Worm (Caenorhabditis elegans) whole organism, L4 larva: Measurements from ENCODE around the gene K10B4.1.
A peak's percentile ranks its signal among the peaks of the same experiment; 100 is the strongest.

ENCODE experiments used
- F10B5.3 ChIP-seq: sonication (generic microtip); optimal IDR thresholded peaks from 2 replicates; lab custom pipeline; 2016; ENCODE audit warnings: mild to moderate bottlenecking, missing genetic modification characterization, missing compliant biosample characterization
- F37D6.2 ChIP-seq: sonication (generic microtip); optimal IDR thresholded peaks from 2 replicates; lab custom pipeline; 2016; ENCODE audit warnings: mild to moderate bottlenecking, missing genetic modification characterization, missing compliant biosample characterization
- F44E2.7 ChIP-seq: fragments of 200-800 bp; sonication (Bioruptor generic); IDR thresholded peaks from 2 replicates; pipeline ENCODE4 v2.1.2; 2022; ENCODE audit warnings: missing genetic modification characterization, missing compliant biosample characterization
- F49E8.2 ChIP-seq: sonication (generic microtip); optimal IDR thresholded peaks from 2 replicates; lab custom pipeline; 2016; ENCODE audit warnings: missing compliant biosample characterization, mild to moderate bottlenecking, missing genetic modification characterization, borderline replicate concordance
- T20F7.1 ChIP-seq: fragments of 200-800 bp; sonication (Bioruptor generic); optimal IDR thresholded peaks from 2 replicates; lab custom pipeline; 2018; ENCODE audit warnings: mild to moderate bottlenecking, missing genetic modification characterization, missing compliant biosample characterization
- T26A8.4 ChIP-seq: fragments of 200-800 bp; sonication (Bioruptor generic); IDR thresholded peaks from 2 replicates; pipeline ENCODE4 v1.3.6; 2022; ENCODE audit warnings: missing genetic modification characterization, missing compliant biosample characterization
- Y105C5A.15 ChIP-seq: fragments of 200-800 bp; sonication (Bioruptor generic); IDR thresholded peaks from 2 replicates; pipeline ENCODE4 v1.3.6; 2022; ENCODE audit warnings: missing genetic modification characterization, missing compliant biosample characterization
- ZK546.5 ChIP-seq, 2 experiments: sonication (generic microtip); optimal IDR thresholded peaks; 2 replicates each; lab custom pipeline; 2017; ENCODE audit warnings: missing biosample characterization in 2 of 2, missing genetic modification characterization in 2 of 2
- aly-2 ChIP-seq: sonication (generic microtip); optimal IDR thresholded peaks from 2 replicates; lab custom pipeline; 2018; ENCODE audit warnings: missing biosample characterization, missing genetic modification characterization
- ceh-20 ChIP-seq: fragments of 200-800 bp; sonication (Bioruptor generic); IDR thresholded peaks from 2 replicates; pipeline ENCODE4 v1.3.6; 2022; ENCODE audit warnings: missing genetic modification reagents, missing genetic modification characterization, missing compliant biosample characterization
- ceh-28 ChIP-seq: fragments of 150-350 bp; optimal IDR thresholded peaks from 2 replicates; lab custom pipeline; 2014; ENCODE audit warnings: missing biosample characterization, missing genetic modification reagents, missing genetic modification characterization
- ceh-44 ChIP-seq: fragments of 200-800 bp; sonication (Bioruptor generic); IDR thresholded peaks from 2 replicates; pipeline ENCODE4 v1.3.6; 2022; ENCODE audit warnings: missing genetic modification reagents, missing genetic modification characterization, missing compliant biosample characterization
- ceh-62 ChIP-seq: sonication (generic microtip); optimal IDR thresholded peaks from 2 replicates; lab custom pipeline; 2017; ENCODE audit warnings: missing biosample characterization, missing genetic modification characterization
- ceh-82 ChIP-seq: sonication (generic microtip); optimal IDR thresholded peaks from 2 replicates; lab custom pipeline; 2017; ENCODE audit warnings: missing biosample characterization, missing genetic modification characterization
- cey-2 ChIP-seq: sonication (generic microtip); optimal IDR thresholded peaks from 3 replicates; lab custom pipeline; 2017; ENCODE audit warnings: missing genetic modification characterization, mild to moderate bottlenecking, missing compliant biosample characterization, antibody characterized with exemption, borderline replicate concordance; ENCODE audit not compliant: insufficient read depth
- daf-19 ChIP-seq: fragments of 200-800 bp; sonication (Bioruptor generic); conservative IDR thresholded peaks from 2 replicates; pipeline ENCODE4 v1.3.6; 2022; ENCODE audit warnings: missing genetic modification characterization, missing compliant biosample characterization
- daf-8 ChIP-seq: fragments of 200-800 bp; sonication (Bioruptor generic); IDR thresholded peaks from 2 replicates; pipeline ENCODE4 v1.3.6; 2022; ENCODE audit warnings: missing genetic modification characterization, missing compliant biosample characterization
- dmd-6 ChIP-seq: fragments of 200-800 bp; sonication (Bioruptor generic); IDR thresholded peaks from 2 replicates; pipeline ENCODE4 v1.3.6; 2022; ENCODE audit warnings: missing genetic modification reagents, missing genetic modification characterization, missing compliant biosample characterization
- fos-1 ChIP-seq: fragments of 150-350 bp; optimal IDR thresholded peaks from 2 replicates; lab custom pipeline; 2014; ENCODE audit warnings: missing biosample characterization, missing genetic modification characterization
- gei-8 ChIP-seq: fragments of 200-800 bp; sonication (Bioruptor generic); optimal IDR thresholded peaks from 2 replicates; lab custom pipeline; 2018; ENCODE audit warnings: mild to moderate bottlenecking, missing genetic modification characterization, missing compliant biosample characterization
- hlh-11 ChIP-seq: fragments of 200-800 bp; sonication (Bioruptor generic); optimal IDR thresholded peaks from 2 replicates; lab custom pipeline; 2018; ENCODE audit warnings: mild to moderate bottlenecking, missing genetic modification characterization, missing compliant biosample characterization
- hlh-30 ChIP-seq: sonication (generic microtip); optimal IDR thresholded peaks from 2 replicates; lab custom pipeline; 2017; ENCODE audit warnings: antibody characterized with exemption, mild to moderate bottlenecking, missing genetic modification characterization, missing compliant biosample characterization; ENCODE audit not compliant: insufficient read depth
- lin-1 ChIP-seq: fragments of 200-800 bp; sonication (Bioruptor generic); IDR thresholded peaks from 2 replicates; pipeline ENCODE4 v1.3.6; 2022; ENCODE audit warnings: missing genetic modification reagents, missing genetic modification characterization, missing compliant biosample characterization
- lin-13 ChIP-seq: fragments of 150-350 bp; optimal IDR thresholded peaks from 2 replicates; lab custom pipeline; 2014; ENCODE audit warnings: missing biosample characterization, missing genetic modification reagents, missing genetic modification characterization
- lin-15B ChIP-seq: fragments of 150-350 bp; sonication (generic microtip); optimal IDR thresholded peaks from 3 replicates; lab custom pipeline; 2014; ENCODE audit warnings: missing biosample characterization, missing genetic modification characterization
- madf-9 ChIP-seq: fragments of 200-800 bp; sonication (Bioruptor generic); conservative IDR thresholded peaks from 2 replicates; pipeline ENCODE4 v1.3.6; 2022; ENCODE audit warnings: missing genetic modification reagents, missing genetic modification characterization, missing compliant biosample characterization
- mdl-1 ChIP-seq, 2 experiments: fragments of 150-350 bp in 1 of 2; sonication (generic microtip) in 1 of 2; optimal IDR thresholded peaks; 2 replicates each; lab custom pipeline; 2014 to 2017; ENCODE audit warnings: missing biosample characterization in 2 of 2, missing genetic modification characterization in 2 of 2
- mdt-29 ChIP-seq: fragments of 200-800 bp; sonication (Bioruptor generic); IDR thresholded peaks from 2 replicates; pipeline ENCODE4 v1.3.6; 2022; ENCODE audit warnings: missing genetic modification reagents, missing genetic modification characterization, missing compliant biosample characterization
- mep-1 ChIP-seq: fragments of 150-350 bp; sonication (generic microtip); optimal IDR thresholded peaks from 3 replicates; lab custom pipeline; 2014; ENCODE audit warnings: missing biosample characterization, missing genetic modification characterization
- mxl-2 ChIP-seq: fragments of 200-800 bp; sonication (Bioruptor generic); conservative IDR thresholded peaks from 2 replicates; pipeline ENCODE4 v1.3.6; 2022; ENCODE audit warnings: missing genetic modification reagents, missing genetic modification characterization, missing compliant biosample characterization
- nhr-10 ChIP-seq: fragments of 150-350 bp; optimal IDR thresholded peaks from 2 replicates; lab custom pipeline; 2014; ENCODE audit warnings: missing biosample characterization, missing genetic modification characterization
- nhr-102 ChIP-seq: sonication (generic microtip); optimal IDR thresholded peaks from 2 replicates; lab custom pipeline; 2016; ENCODE audit warnings: mild to moderate bottlenecking, missing genetic modification characterization, moderate library complexity, missing compliant biosample characterization
- nhr-11 ChIP-seq: fragments of 150-350 bp; optimal IDR thresholded peaks from 2 replicates; lab custom pipeline; 2014; ENCODE audit warnings: missing biosample characterization, missing genetic modification characterization
- nhr-111 ChIP-seq: fragments of 200-800 bp; sonication (Bioruptor generic); optimal IDR thresholded peaks from 2 replicates; lab custom pipeline; 2018; ENCODE audit warnings: mild to moderate bottlenecking, missing genetic modification characterization, missing compliant biosample characterization
- nhr-41 ChIP-seq: fragments of 200-800 bp; sonication (Bioruptor generic); IDR thresholded peaks from 2 replicates; pipeline ENCODE4 v1.3.6; 2022; ENCODE audit warnings: missing genetic modification reagents, missing genetic modification characterization, missing compliant biosample characterization
- nhr-48 ChIP-seq: sonication (generic microtip); optimal IDR thresholded peaks from 2 replicates; lab custom pipeline; 2016; ENCODE audit warnings: mild to moderate bottlenecking, missing genetic modification characterization, missing compliant biosample characterization
- nhr-76 ChIP-seq: fragments of 150-350 bp; optimal IDR thresholded peaks from 2 replicates; lab custom pipeline; 2014; ENCODE audit warnings: missing biosample characterization, missing genetic modification characterization
- php-3 ChIP-seq: fragments of 200-800 bp; sonication (Bioruptor generic); IDR thresholded peaks from 2 replicates; pipeline ENCODE4 v1.3.6; 2022; ENCODE audit warnings: missing genetic modification reagents, missing genetic modification characterization, missing compliant biosample characterization
- rbr-2 ChIP-seq: sonication (generic microtip); optimal IDR thresholded peaks from 2 replicates; lab custom pipeline; 2016; ENCODE audit warnings: missing genotype, missing genetic modification characterization, missing compliant biosample characterization
- set-16 ChIP-seq: fragments of 200-800 bp; sonication (Bioruptor generic); IDR thresholded peaks from 2 replicates; pipeline ENCODE4 v1.3.6; 2022; ENCODE audit warnings: missing genetic modification reagents, missing genetic modification characterization, missing compliant biosample characterization
- snpc-1.2 ChIP-seq: fragments of 200-800 bp; sonication (Bioruptor generic); IDR thresholded peaks from 2 replicates; pipeline ENCODE4 v1.3.6; 2022; ENCODE audit warnings: missing genetic modification reagents, missing genetic modification characterization, missing compliant biosample characterization
- spr-1 ChIP-seq: sonication (generic microtip); optimal IDR thresholded peaks from 2 replicates; lab custom pipeline; 2016; ENCODE audit warnings: mild to moderate bottlenecking, missing genetic modification characterization, missing compliant biosample characterization
- spr-3 ChIP-seq: fragments of 200-800 bp; sonication (Bioruptor generic); optimal IDR thresholded peaks from 2 replicates; lab custom pipeline; 2018; ENCODE audit warnings: mild to moderate bottlenecking, missing genetic modification characterization, missing compliant biosample characterization
- tag-97 ChIP-seq: fragments of 200-800 bp; sonication (Bioruptor generic); IDR thresholded peaks from 2 replicates; pipeline ENCODE4 v1.3.6; 2022; ENCODE audit warnings: missing genetic modification characterization, missing compliant biosample characterization
- unc-130 ChIP-seq: sonication (generic microtip); optimal IDR thresholded peaks from 2 replicates; lab custom pipeline; 2016; ENCODE audit warnings: missing genetic modification reagents, missing genetic modification characterization, missing compliant biosample characterization
- unc-39 ChIP-seq: sonication (generic microtip); optimal IDR thresholded peaks from 2 replicates; lab custom pipeline; 2017; ENCODE audit warnings: missing biosample characterization, missing genetic modification characterization
- unc-62 ChIP-seq, 3 experiments: fragments of 150-350 bp in 1 of 3; sonication (generic microtip); optimal IDR thresholded peaks in 2 of 3; peaks in 1 of 3; 1 replicate in 1 of 3; 2 replicates in 2 of 3; lab custom pipeline; 2014 to 2017; ENCODE audit warnings: missing biosample characterization in 3 of 3, missing genetic modification characterization in 3 of 3, missing genetic modification reagents in 3 of 3, missing genotype in 1 of 3
- zag-1 ChIP-seq: fragments of 150-350 bp; optimal IDR thresholded peaks from 2 replicates; lab custom pipeline; 2014; ENCODE audit warnings: missing biosample characterization, missing genetic modification characterization
- zfp-2 ChIP-seq: sonication (generic microtip); optimal IDR thresholded peaks from 2 replicates; lab custom pipeline; 2016; ENCODE audit warnings: mild to moderate bottlenecking, missing genetic modification characterization, missing compliant biosample characterization
- zip-11 ChIP-seq: fragments of 200-800 bp; sonication (Bioruptor generic); IDR thresholded peaks from 2 replicates; pipeline ENCODE4 v1.3.6; 2022; ENCODE audit warnings: missing genetic modification characterization, missing compliant biosample characterization
- zip-2 ChIP-seq: fragments of 150-350 bp; optimal IDR thresholded peaks from 2 replicates; lab custom pipeline; 2014; ENCODE audit warnings: missing biosample characterization, missing genetic modification characterization
- ztf-11 ChIP-seq: fragments of 150-350 bp; optimal IDR thresholded peaks from 2 replicates; lab custom pipeline; 2014; ENCODE audit warnings: missing biosample characterization, missing genetic modification characterization

The K10B4.1 gene

ce11 chrII:155904-156303 lies 20.6 kb downstream of the K10B4.1 start, which contains the start of gene mrpl-28 (continued):
- TF ChIP-seq nhr-11 (tag; lab: Kevin White, UChicago), result peak; percentile 86
- no peak; the same call in 1 of the 2 replicates for TF ChIP-seq lin-1
- TF ChIP-seq mdl-1 (tag; optimal IDR thresholded peaks at IDR 0.05; lab: Kevin White, UChicago), result peak in 1 of 2 experiments; percentile 21
- peak; percentile 55 for TF ChIP-seq spr-3 (GFP tag; lab: Kevin White, UChicago)
- no peak for TF ChIP-seq ceh-44 (GFP tag; lab: Robert Waterston, UW)
- TF ChIP-seq zag-1 (tag; lab: Kevin White, UChicago), result no peak
- TF ChIP-seq ceh-62, result no peak
- TF ChIP-seq nhr-10 (tag; lab: Kevin White, UChicago), result no peak
- TF ChIP-seq nhr-41 (GFP tag; lab: Robert Waterston, UW), result no peak
- no peak for TF ChIP-seq nhr-76 (tag; lab: Kevin White, UChicago)
- no peak for TF ChIP-seq zip-2
- no peak for TF ChIP-seq set-16 (GFP tag; lab: Robert Waterston, UW)
- peak in 1 of 2 experiments; percentile 93 for TF ChIP-seq unc-62 (GFP tag; optimal IDR thresholded peaks at IDR 0.05 in 1 of 2; lab: Kevin White, UChicago)
- no peak for TF ChIP-seq unc-62 (tag; optimal IDR thresholded peaks at IDR 0.05; lab: Kevin White, UChicago)
- TF ChIP-seq unc-39, result no peak
- TF ChIP-seq gei-8, result no peak
- no peak for TF ChIP-seq php-3 (GFP tag; lab: Robert Waterston, UW)
- peak; percentile 81 for TF ChIP-seq hlh-11 (tag; lab: Kevin White, UChicago)
- TF ChIP-seq fos-1 (tag; lab: Kevin White, UChicago), result no peak
- no peak for TF ChIP-seq aly-2
- no peak for TF ChIP-seq daf-19 (GFP tag; lab: Robert Waterston, UW)
- peak; percentile 89 for TF ChIP-seq mep-1 (tag; lab: Kevin White, UChicago)
- TF ChIP-seq ceh-20 (GFP tag; lab: Robert Waterston, UW), result peak; percentile 74
- no peak for TF ChIP-seq cey-2
- TF ChIP-seq T20F7.1 (GFP tag; lab: Kevin White, UChicago), result peak; percentile 88
- peak; percentile 60 for TF ChIP-seq F49E8.2 (tag; lab: Kevin White, UChicago)
- TF ChIP-seq nhr-111, result no peak
- TF ChIP-seq T26A8.4 (GFP tag; lab: Robert Waterston, UW), result peak; percentile 92
- TF ChIP-seq ZK546.5 (tag; optimal IDR thresholded peaks at IDR 0.05; lab: Kevin White, UChicago), result no peak
- TF ChIP-seq ceh-28, result no peak
- no peak for TF ChIP-seq daf-8 (GFP tag; lab: Robert Waterston, UW)
- no peak for TF ChIP-seq mdt-29 (GFP tag; lab: Robert Waterston, UW)
- no peak for TF ChIP-seq ceh-82 (tag; lab: Kevin White, UChicago)
- 0 out of 2 replicates have a peak, but pooled peaks have one; percentile 16 for TF ChIP-seq snpc-1.2 (GFP tag; lab: Robert Waterston, UW)
- TF ChIP-seq lin-13 (GFP tag; lab: Kevin White, UChicago), result peak; percentile 87
- no peak for TF ChIP-seq tag-97 (GFP tag; lab: Robert Waterston, UW)
- TF ChIP-seq F10B5.3 (tag; lab: Kevin White, UChicago), result peak; percentile 77
- no peak for TF ChIP-seq Y105C5A.15 (GFP tag; lab: Robert Waterston, UW)
- TF ChIP-seq nhr-102 (tag; lab: Kevin White, UChicago), result peak; percentile 74
- peak; percentile 90 for TF ChIP-seq rbr-2 (tag; lab: Kevin White, UChicago)
- no peak for TF ChIP-seq F44E2.7
- no peak for TF ChIP-seq zip-11
- TF ChIP-seq nhr-48 (tag; lab: Kevin White, UChicago), result peak; percentile 47
- no peak for TF ChIP-seq ztf-11 (tag; lab: Kevin White, UChicago)
- TF ChIP-seq unc-130 (GFP tag; lab: Kevin White, UChicago), result peak; percentile 33
- TF ChIP-seq mxl-2 (GFP tag; lab: Robert Waterston, UW), result no peak
- peak; percentile 80 for TF ChIP-seq dmd-6 (GFP tag; lab: Robert Waterston, UW)
- peak; percentile 81 for TF ChIP-seq hlh-30 (tag; lab: Kevin White, UChicago)
- peak; percentile 74 for TF ChIP-seq F37D6.2
- 0 out of 2 replicates have a peak, but pooled peaks have one; percentile 49 for TF ChIP-seq madf-9 (GFP tag; lab: Robert Waterston, UW)
- TF ChIP-seq spr-1 (tag; lab: Kevin White, UChicago), result peak; percentile 71
- TF ChIP-seq zfp-2 (tag; lab: Kevin White, UChicago), result peak; percentile 39
- peak; percentile 87 for TF ChIP-seq lin-15B (tag; lab: Kevin White, UChicago)
